Worm (Caenorhabditis elegans): ENCODE results near the gene spp-2.

The spp-2 gene

DNA sequence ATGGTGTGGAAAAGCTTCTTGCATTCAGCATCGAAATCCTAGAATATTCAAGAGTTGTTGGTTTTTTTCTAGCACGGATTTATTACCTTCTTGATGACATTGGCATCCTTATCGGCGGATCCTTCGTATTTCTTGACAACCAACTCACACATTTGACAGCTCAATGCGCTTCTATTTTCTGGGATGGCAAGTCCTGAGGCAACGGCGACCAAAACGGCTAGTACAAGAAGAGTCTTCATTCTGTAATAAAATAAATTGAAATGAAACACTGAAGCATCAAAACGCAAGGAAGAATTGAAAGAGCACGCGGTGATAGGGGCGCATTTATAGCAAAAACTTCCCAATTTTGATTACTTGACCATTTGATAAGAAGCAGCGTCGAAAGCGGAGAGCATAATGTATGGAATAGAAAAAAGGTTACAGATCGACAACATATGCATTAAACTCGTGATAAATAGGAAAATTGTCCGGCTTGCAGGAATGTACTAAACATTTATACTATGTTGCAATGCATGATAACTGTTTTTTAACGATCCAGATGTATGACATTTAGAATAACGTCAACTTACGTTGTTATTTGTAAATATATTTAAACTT lies 3.6 kb upstream of the spp-2 start, which contains the start of gene spp-5 (continued):
- TF ChIP-seq tlp-1 (tag; optimal IDR thresholded peaks at IDR 0.05) (no peak), zip-4 (GFP tag; optimal IDR thresholded peaks at IDR 0.05) (no peak), rnt-1 (tag; optimal IDR thresholded peaks at IDR 0.05) (no peak), ets-5 (GFP tag; IDR thresholded peaks at IDR 0.05) (no peak), hlh-4 (tag; optimal IDR thresholded peaks at IDR 0.05) (no peak), nhr-47 (tag; optimal IDR thresholded peaks at IDR 0.05) (no peak), blmp-1 (tag; optimal IDR thresholded peaks at IDR 0.05) (no peak), snu-23 (GFP tag; optimal IDR thresholded peaks at IDR 0.05) (no peak), ceh-82 (tag; optimal IDR thresholded peaks at IDR 0.05) (no peak), ceh-8 (GFP tag; optimal IDR thresholded peaks at IDR 0.05) (no peak), nhr-237 (tag; optimal IDR thresholded peaks at IDR 0.05) (no peak), F16B12.6 (tag; optimal IDR thresholded peaks at IDR 0.05) (no peak), ztf-11 (tag; optimal IDR thresholded peaks at IDR 0.05) (no peak), hpl-2 (GFP tag; optimal IDR thresholded peaks at IDR 0.05) (no peak), lin-14 (GFP tag; optimal IDR thresholded peaks at IDR 0.05) (peak; percentile 4), ama-1 (optimal IDR thresholded peaks at IDR 0.05) (no peak), ceh-88 (GFP tag; IDR thresholded peaks at IDR 0.05) (no peak), nhr-71 (tag; optimal IDR thresholded peaks at IDR 0.05) (no peak), nhr-19 (GFP tag; conservative IDR thresholded peaks at IDR 0.05) (no peak), lsy-2 (tag; optimal IDR thresholded peaks at IDR 0.05) (no peak), aha-1 (tag; optimal IDR thresholded peaks at IDR 0.05) (no peak), dsc-1 (tag; optimal IDR thresholded peaks at IDR 0.05) (no peak), nhr-20 (tag; optimal IDR thresholded peaks at IDR 0.05) (peak; percentile 22), pqm-1 (tag; optimal IDR thresholded peaks at IDR 0.05) (no peak), lin-35 (GFP tag; optimal IDR thresholded peaks at IDR 0.05) (peak in 1 of 2 experiments; percentile 56), zag-1 (tag; optimal IDR thresholded peaks at IDR 0.05) (no peak), hlh-17 (GFP tag; optimal IDR thresholded peaks at IDR 0.05; ENCODE audit: borderline replicate concordance) (no peak), jun-1 (tag; optimal IDR thresholded peaks at IDR 0.05) (peak; percentile 37), mep-1 (tag; optimal IDR thresholded peaks at IDR 0.05) (no peak)

DNA sequence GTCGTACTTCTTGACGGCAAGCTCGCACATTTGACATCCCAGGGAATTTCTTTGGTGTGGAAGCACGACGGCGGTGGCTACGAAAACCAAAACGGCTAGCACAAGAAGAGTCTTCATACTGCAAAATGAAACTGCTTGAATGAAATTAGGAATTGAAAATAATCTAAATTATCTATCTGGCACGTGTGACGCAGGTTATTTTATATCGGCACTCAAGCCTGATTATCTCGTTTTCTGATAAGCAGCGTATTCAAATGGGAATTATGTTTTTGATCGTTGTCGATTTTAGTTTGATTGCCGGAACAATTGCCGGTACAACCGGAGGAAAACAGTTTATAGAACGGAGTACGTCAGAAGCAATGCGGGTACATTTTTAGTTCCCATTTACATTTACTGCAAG lies 2.0 kb upstream of the spp-2 start, which contains the start of gene spp-4:
Gene spp-4, minus strand, starts transcription at position 118 of the 400 bp plus-strand sequence.
- TF ChIP-seq nhr-71 (tag; optimal IDR thresholded peaks at IDR 0.05) (no peak), elt-2 (tag; optimal IDR thresholded peaks at IDR 0.05) (peak; percentile 72)

DNA sequence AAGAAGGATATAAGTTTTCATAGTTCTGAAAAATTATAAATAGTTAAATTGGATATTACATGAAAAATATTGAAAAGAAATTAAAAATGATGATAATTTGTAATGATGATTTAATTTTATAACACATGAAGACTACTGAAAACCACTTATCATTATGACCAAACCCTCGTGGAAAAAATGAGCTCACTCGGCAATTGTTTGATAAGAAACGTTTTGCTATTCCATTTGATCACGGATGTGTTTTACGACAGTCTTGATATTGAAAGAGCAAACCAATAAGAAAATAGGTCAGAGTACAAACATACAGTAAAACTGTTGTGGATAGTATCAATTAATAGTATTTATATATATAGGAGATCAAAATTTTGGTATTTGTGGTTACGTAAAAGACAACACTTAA lies 1.3 kb downstream of the spp-2 start, which contains the start of gene spp-3:
Gene spp-3, minus strand, starts transcription at position 25 of the 400 bp plus-strand sequence.
- TF ChIP-seq skn-1 (tag; optimal IDR thresholded peaks at IDR 0.05) (no peak), zip-4 (GFP tag; optimal IDR thresholded peaks at IDR 0.05) (no peak), tbx-2 (tag; optimal IDR thresholded peaks at IDR 0.05) (no peak), nhr-90 (tag; optimal IDR thresholded peaks at IDR 0.05; ENCODE audit: poor library complexity) (peak; percentile 8), lsy-2 (tag; optimal IDR thresholded peaks at IDR 0.05) (peak in 1 of 2 experiments; percentile 39), ceh-82 (tag; optimal IDR thresholded peaks at IDR 0.05) (no peak), unc-130 (tag; optimal IDR thresholded peaks at IDR 0.05) (no peak), pax-3 (tag; optimal IDR thresholded peaks at IDR 0.05) (no peak), pag-3 (tag; optimal IDR thresholded peaks at IDR 0.05; ENCODE audit: borderline replicate concordance, insufficient read depth) (no peak), elt-3 (tag; optimal IDR thresholded peaks at IDR 0.05) (no peak), C34B4.2 (tag; optimal IDR thresholded peaks at IDR 0.05) (no peak), nhr-20 (tag; optimal IDR thresholded peaks at IDR 0.05) (peak; percentile 17), lin-35 (GFP tag; optimal IDR thresholded peaks at IDR 0.05) (peak in 1 of 2 experiments; percentile 41), unc-62 (GFP tag; optimal IDR thresholded peaks at IDR 0.05) (no peak), dsc-1 (tag; optimal IDR thresholded peaks at IDR 0.05) (no peak), pqm-1 (tag; optimal IDR thresholded peaks at IDR 0.05) (peak; percentile 20), elt-2 (tag; optimal IDR thresholded peaks at IDR 0.05) (peak; percentile 93), fkh-4 (tag; optimal IDR thresholded peaks at IDR 0.05; ENCODE audit: borderline replicate concordance) (no peak), hlh-4 (tag; optimal IDR thresholded peaks at IDR 0.05) (no peak), ztf-4 (tag; optimal IDR thresholded peaks at IDR 0.05) (no peak), isw-1 (GFP tag; IDR thresholded peaks at IDR 0.05) (no peak), mef-2 (tag; optimal IDR thresholded peaks at IDR 0.05) (no peak)
